Fruit fly (Drosophila melanogaster): Measurements from ENCODE around the gene CG46310.

CG46310 gene

dm6 chr3R:23221680-23222148, 48.0 kb downstream of the CG46310 start:
- TF ChIP-seq Sin3A (optimal IDR thresholded peaks at IDR 0.05) (no peak), insv (optimal IDR thresholded peaks at IDR 0.05) (no peak), h (optimal IDR thresholded peaks at IDR 0.05) (no peak), Myc (optimal IDR thresholded peaks at IDR 0.05) (no peak), psq (optimal IDR thresholded peaks at IDR 0.05) (no peak), ttk (optimal IDR thresholded peaks at IDR 0.05) (no peak)

- TF ChIP-seq ttk (optimal IDR thresholded peaks at IDR 0.05) = no peak
- no peak for TF ChIP-seq psq (optimal IDR thresholded peaks at IDR 0.05)
- TF ChIP-seq Myc (optimal IDR thresholded peaks at IDR 0.05) = no peak
These were observed 49.6 kb downstream of the CG46310 start for dm6 chr3R:23223151-23223810.

- TF ChIP-seq psq (optimal IDR thresholded peaks at IDR 0.05) = no peak
- TF ChIP-seq Myc (optimal IDR thresholded peaks at IDR 0.05) = no peak
- TF ChIP-seq h (optimal IDR thresholded peaks at IDR 0.05) = no peak
- no peak for TF ChIP-seq Sin3A (optimal IDR thresholded peaks at IDR 0.05)
- TF ChIP-seq ttk (optimal IDR thresholded peaks at IDR 0.05) = no peak
- no peak for TF ChIP-seq insv (optimal IDR thresholded peaks at IDR 0.05)
These were observed 51.6 kb downstream of the CG46310 start for dm6 chr3R:23225266-23225665.

- no peak for TF ChIP-seq ttk (optimal IDR thresholded peaks at IDR 0.05)
- no peak for TF ChIP-seq insv (optimal IDR thresholded peaks at IDR 0.05)
- no peak for TF ChIP-seq h (optimal IDR thresholded peaks at IDR 0.05)
- TF ChIP-seq Myc (optimal IDR thresholded peaks at IDR 0.05) = no peak
- TF ChIP-seq psq (optimal IDR thresholded peaks at IDR 0.05) = no peak
- no peak for TF ChIP-seq Sin3A (optimal IDR thresholded peaks at IDR 0.05)
These were observed 52.9 kb downstream of the CG46310 start, which contains the start of gene cnc for dm6 chr3R:23226521-23227039. Gene cnc (minus strand): TSS chr3R:23226711.

- TF ChIP-seq Myc (optimal IDR thresholded peaks at IDR 0.05) (no peak), psq (optimal IDR thresholded peaks at IDR 0.05) (no peak), insv (optimal IDR thresholded peaks at IDR 0.05) (no peak), ttk (optimal IDR thresholded peaks at IDR 0.05) (no peak), h (optimal IDR thresholded peaks at IDR 0.05) (no peak), Sin3A (optimal IDR thresholded peaks at IDR 0.05) (no peak)
These were observed 55.1 kb downstream of the CG46310 start for dm6 chr3R:23228605-23229264.

All from Kc167 (cell line).